ENCODE assay signal across 5 fruit fly cellular contexts in the genomic region with DNA sequence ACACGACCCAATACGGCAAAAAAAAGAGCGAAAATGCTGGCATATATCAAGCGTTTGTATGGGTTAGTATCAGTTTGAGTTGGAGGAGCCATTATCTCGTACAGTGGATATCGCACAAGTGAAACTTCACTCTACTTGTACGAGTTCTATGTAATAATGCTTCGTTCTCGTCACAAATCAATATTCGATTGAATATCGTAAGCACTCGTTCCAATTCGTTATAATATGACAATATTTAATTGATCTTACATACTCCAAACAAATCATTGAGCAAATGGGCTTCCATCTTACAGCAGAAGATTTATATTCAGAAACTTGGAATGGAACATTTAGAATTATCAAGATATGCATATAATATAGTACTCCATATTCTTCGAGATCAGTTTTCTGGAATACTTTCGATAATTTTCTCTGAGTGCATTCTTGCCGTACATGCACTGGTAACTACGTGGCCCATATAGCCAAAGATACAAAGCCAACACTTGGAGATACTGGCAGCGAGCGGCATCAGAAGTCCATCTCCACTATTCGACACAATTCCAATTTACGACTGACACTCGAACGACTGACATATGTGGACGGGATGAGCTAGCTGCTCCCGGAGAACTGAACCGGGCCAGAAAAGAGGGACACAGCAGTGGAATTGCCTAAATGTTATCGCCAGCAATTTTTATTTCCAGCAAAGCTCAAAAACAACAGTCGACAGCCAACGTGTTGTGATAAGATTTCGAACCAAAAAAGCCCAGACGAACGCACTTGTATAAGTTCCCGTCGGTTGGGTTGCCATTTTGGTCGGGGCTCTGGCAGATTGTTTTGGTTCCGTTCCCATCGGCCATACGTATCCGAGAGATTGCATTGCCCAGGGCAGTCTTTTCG.
TF ChIP-seq lines count a peak whose summit lies in the region.

No protein-coding gene starts in this region.

- TF ChIP-seq CTCF in whole organism, embryonic (GFP tag; optimal IDR thresholded peaks at IDR 0.05; lab: Kevin White, UChicago): no peak

TF ChIP-seq in whole organism, adult, 20 proteins besides CTCF, POLR2A, EP300 and RAD21 (continues in another document):
- no peak for TF ChIP-seq Crg-1 (GFP tag; optimal IDR thresholded peaks at IDR 0.05; lab: Kevin White, UChicago)
- TF ChIP-seq CG14711 (tag; optimal IDR thresholded peaks at IDR 0.05; lab: Kevin White, UChicago): no peak
- no peak for TF ChIP-seq tj (GFP tag; optimal IDR thresholded peaks at IDR 0.05; lab: Kevin White, UChicago)
- TF ChIP-seq Clk (GFP tag; optimal IDR thresholded peaks at IDR 0.05; lab: Kevin White, UChicago): no peak
- no peak for TF ChIP-seq cnc (optimal IDR thresholded peaks at IDR 0.05; lab: Kevin White, UChicago)
- peak; percentile 5 for TF ChIP-seq cic (GFP tag; optimal IDR thresholded peaks at IDR 0.05; lab: Kevin White, UChicago)
- no peak for TF ChIP-seq CG1620 (GFP tag; optimal IDR thresholded peaks at IDR 0.05; lab: Kevin White, UChicago)
- TF ChIP-seq CG7045 (GFP tag; optimal IDR thresholded peaks at IDR 0.05; lab: Kevin White, UChicago): no peak
- TF ChIP-seq CG11617 (GFP tag; optimal IDR thresholded peaks at IDR 0.05; lab: Kevin White, UChicago): peak; percentile 18
- TF ChIP-seq Mnt (GFP tag; optimal IDR thresholded peaks at IDR 0.05; lab: Kevin White, UChicago): no peak
- TF ChIP-seq CG5204 (GFP tag; optimal IDR thresholded peaks at IDR 0.05; lab: Kevin White, UChicago): peak; percentile 55
- TF ChIP-seq CG7101 (tag; optimal IDR thresholded peaks at IDR 0.05; lab: Kevin White, UChicago): peak; percentile 1
- TF ChIP-seq CG12768 (GFP tag; optimal IDR thresholded peaks at IDR 0.05; lab: Kevin White, UChicago): no peak
- no peak for TF ChIP-seq ovo (GFP tag; optimal IDR thresholded peaks at IDR 0.05; lab: Kevin White, UChicago)
- no peak for TF ChIP-seq toe (GFP tag; optimal IDR thresholded peaks at IDR 0.05; lab: Kevin White, UChicago)
- TF ChIP-seq kay (GFP tag; lab: Kevin White, UChicago; ENCODE audit: borderline replicate concordance): no peak
- TF ChIP-seq Hr96 (GFP tag; optimal IDR thresholded peaks at IDR 0.05; lab: Kevin White, UChicago): no peak

TF ChIP-seq in whole organism, embryonic, 481 proteins besides CTCF, POLR2A, EP300 and RAD21 (continues in another document):
- no peak for TF ChIP-seq CG7271 (tag; optimal IDR thresholded peaks at IDR 0.05; lab: Kevin White, UChicago)
- no peak for TF ChIP-seq CG11093 (GFP tag; IDR thresholded peaks at IDR 0.05; lab: Robert Waterston, UW)
- TF ChIP-seq grau (tag; optimal IDR thresholded peaks at IDR 0.05; lab: Kevin White, UChicago): peak; percentile 59
- no peak for TF ChIP-seq CG1233 (GFP tag; optimal IDR thresholded peaks at IDR 0.05; lab: Kevin White, UChicago)
- TF ChIP-seq pan (optimal IDR thresholded peaks at IDR 0.05; lab: Kevin White, UChicago): no peak
- TF ChIP-seq pan (GFP tag; optimal IDR thresholded peaks at IDR 0.05 in 1 of 2, IDR thresholded peaks at IDR 0.05 in 1 of 2): peak in 1 of 2 experiments; percentile 30
- peak in 1 of 2 experiments; percentile 72 for TF ChIP-seq Pdp1 (GFP tag; optimal IDR thresholded peaks at IDR 0.05; lab: Kevin White, UChicago)
- no peak for TF ChIP-seq Optix (GFP tag; IDR thresholded peaks at IDR 0.05; lab: Robert Waterston, UW)
- TF ChIP-seq HmgD (GFP tag; optimal IDR thresholded peaks at IDR 0.05; lab: Kevin White, UChicago): no peak
- TF ChIP-seq ase (GFP tag; IDR thresholded peaks at IDR 0.05; lab: Robert Waterston, UW): no peak
- no peak for TF ChIP-seq CG11398 (GFP tag; optimal IDR thresholded peaks at IDR 0.05; lab: Kevin White, UChicago)
- peak; percentile 35 for TF ChIP-seq Xbp1 (GFP tag; optimal IDR thresholded peaks at IDR 0.05; lab: Kevin White, UChicago)
- no peak for TF ChIP-seq sima (GFP tag; optimal IDR thresholded peaks at IDR 0.05; lab: Kevin White, UChicago)
- TF ChIP-seq CG3281 (GFP tag; optimal IDR thresholded peaks at IDR 0.05; lab: Kevin White, UChicago): no peak
- TF ChIP-seq CG34422 (GFP tag; IDR thresholded peaks at IDR 0.05; lab: Robert Waterston, UW): 0 out of 3 replicates have a peak, but pooled peaks have one; percentile 7
- no peak for TF ChIP-seq H2.0 (GFP tag; IDR thresholded peaks at IDR 0.05; lab: Robert Waterston, UW)

TF ChIP-seq in whole organism, prepupa, 60 proteins besides CTCF, POLR2A, EP300 and RAD21 (continues in another document):
- peak; percentile 47 for TF ChIP-seq Smox (GFP tag; optimal IDR thresholded peaks at IDR 0.05; lab: Kevin White, UChicago)
- peak; percentile 21 for TF ChIP-seq Sox102F (GFP tag; optimal IDR thresholded peaks at IDR 0.05; lab: Kevin White, UChicago)
- TF ChIP-seq CG6163 (GFP tag; IDR thresholded peaks at IDR 0.05; lab: Robert Waterston, UW): no peak
- no peak for TF ChIP-seq acj6 (GFP tag; optimal IDR thresholded peaks at IDR 0.05; lab: Kevin White, UChicago)
- TF ChIP-seq Hr38 (GFP tag; optimal IDR thresholded peaks at IDR 0.05; lab: Kevin White, UChicago): no peak
- peak; percentile 40 for TF ChIP-seq CG31627 (GFP tag; optimal IDR thresholded peaks at IDR 0.05; lab: Kevin White, UChicago)
- TF ChIP-seq CG32006 (GFP tag; optimal IDR thresholded peaks at IDR 0.05; lab: Kevin White, UChicago): peak; percentile 27
- TF ChIP-seq CG16779 (tag; optimal IDR thresholded peaks at IDR 0.05; lab: Kevin White, UChicago): no peak
- TF ChIP-seq achi (GFP tag; optimal IDR thresholded peaks at IDR 0.05; lab: Kevin White, UChicago): peak; percentile 10
- TF ChIP-seq svp (GFP tag; lab: Kevin White, UChicago): peak; percentile 78
- TF ChIP-seq Eip78C (GFP tag; lab: Kevin White, UChicago): peak; percentile 77
- TF ChIP-seq CG3919 (GFP tag; optimal IDR thresholded peaks at IDR 0.05; lab: Kevin White, UChicago): no peak
- TF ChIP-seq CG3032 (tag; optimal IDR thresholded peaks at IDR 0.05; lab: Kevin White, UChicago): no peak
- TF ChIP-seq Met (GFP tag; optimal IDR thresholded peaks at IDR 0.05; lab: Kevin White, UChicago): peak; percentile 40
- no peak for TF ChIP-seq fkh (GFP tag; optimal IDR thresholded peaks at IDR 0.05; lab: Kevin White, UChicago)
- peak; percentile 31 for TF ChIP-seq CG10631 (GFP tag; optimal IDR thresholded peaks at IDR 0.05; lab: Kevin White, UChicago)
- TF ChIP-seq CG8319 (GFP tag; optimal IDR thresholded peaks at IDR 0.05; lab: Kevin White, UChicago): no peak
- peak; percentile 5 for TF ChIP-seq Ets96B (tag; optimal IDR thresholded peaks at IDR 0.05; lab: Kevin White, UChicago)

TF ChIP-seq in whole organism, pupa, 21 proteins besides CTCF, POLR2A, EP300 and RAD21:
- TF ChIP-seq CG15710 (tag; optimal IDR thresholded peaks at IDR 0.05; lab: Kevin White, UChicago) (peak; percentile 6), CG8159 (tag; optimal IDR thresholded peaks at IDR 0.05; lab: Kevin White, UChicago) (peak; percentile 16), CG14655 (GFP tag; optimal IDR thresholded peaks at IDR 0.05; lab: Kevin White, UChicago) (peak; percentile 47), CG34367 (tag; optimal IDR thresholded peaks at IDR 0.05; lab: Kevin White, UChicago) (no peak), Pif1A (GFP tag; optimal IDR thresholded peaks at IDR 0.05; lab: Kevin White, UChicago) (no peak)

TF ChIP-seq in whole organism, wandering third instar larva, 38 proteins besides CTCF, POLR2A, EP300 and RAD21:
- TF ChIP-seq Hr78 (GFP tag; optimal IDR thresholded peaks at IDR 0.05; lab: Kevin White, UChicago): no peak
- peak; percentile 7 for TF ChIP-seq rgr (GFP tag; optimal IDR thresholded peaks at IDR 0.05; lab: Kevin White, UChicago)
- no peak for TF ChIP-seq lola (GFP tag; optimal IDR thresholded peaks at IDR 0.05; lab: Kevin White, UChicago)
- TF ChIP-seq h (GFP tag; optimal IDR thresholded peaks at IDR 0.05; lab: Kevin White, UChicago): peak; percentile 5
- TF ChIP-seq psq (GFP tag; optimal IDR thresholded peaks at IDR 0.05; lab: Kevin White, UChicago): peak; percentile 4
- no peak for TF ChIP-seq Rel (GFP tag; optimal IDR thresholded peaks at IDR 0.05; lab: Kevin White, UChicago)
- TF ChIP-seq Rel (tag; optimal IDR thresholded peaks at IDR 0.05; lab: Kevin White, UChicago): peak; percentile 53
- no peak for TF ChIP-seq CG32264 (GFP tag; optimal IDR thresholded peaks at IDR 0.05; lab: Kevin White, UChicago)
- TF ChIP-seq woc (GFP tag; optimal IDR thresholded peaks at IDR 0.05; lab: Kevin White, UChicago): peak; percentile 2
- no peak for TF ChIP-seq Jra (GFP tag; optimal IDR thresholded peaks at IDR 0.05; lab: Kevin White, UChicago)
- peak; percentile 22 for TF ChIP-seq ey (GFP tag; optimal IDR thresholded peaks at IDR 0.05; lab: Kevin White, UChicago)
- no peak for TF ChIP-seq N (GFP tag; optimal IDR thresholded peaks at IDR 0.05; lab: Kevin White, UChicago)
- peak; percentile 20 for TF ChIP-seq HLH106 (tag; optimal IDR thresholded peaks at IDR 0.05; lab: Kevin White, UChicago)
